Worm (Caenorhabditis elegans): Measurements from ENCODE around the gene best-12.
"Not testable (repeated sequence)": the region's sequence is repeated elsewhere in the genome, so short reads cannot be mapped to it uniquely, and the experiment has no call there.

The best-12 gene

DNA sequence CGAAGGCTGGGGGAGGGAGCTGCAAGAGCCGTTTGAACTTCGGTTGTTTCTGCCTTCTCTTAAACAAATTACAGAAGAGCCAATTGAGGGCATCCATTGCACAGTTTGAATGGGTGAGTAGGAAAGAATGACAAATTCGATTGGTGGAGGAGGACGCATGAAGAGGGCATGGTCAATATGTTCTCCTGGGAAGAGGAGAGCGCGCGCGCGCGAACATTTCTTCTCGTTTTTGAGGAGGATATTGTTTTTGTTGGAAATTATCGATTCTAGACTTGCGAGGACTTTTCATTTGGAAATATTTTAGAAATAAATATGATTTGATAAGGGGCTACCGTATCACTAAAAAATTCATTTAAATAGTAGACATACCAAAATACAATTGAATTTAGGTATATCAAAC lies 17.7 kb upstream of the best-12 start, which contains the start of gene T10C6.7:
Gene T10C6.7 (minus strand): TSS at position 143 of the 400 bp plus-strand sequence.
- no peak for TF ChIP-seq dao-5 (tag; optimal IDR thresholded peaks at IDR 0.05)
- no peak for TF ChIP-seq him-1 (tag; optimal IDR thresholded peaks at IDR 0.05)
- no peak for TF ChIP-seq W03F9.2 (tag; optimal IDR thresholded peaks at IDR 0.05)

DNA sequence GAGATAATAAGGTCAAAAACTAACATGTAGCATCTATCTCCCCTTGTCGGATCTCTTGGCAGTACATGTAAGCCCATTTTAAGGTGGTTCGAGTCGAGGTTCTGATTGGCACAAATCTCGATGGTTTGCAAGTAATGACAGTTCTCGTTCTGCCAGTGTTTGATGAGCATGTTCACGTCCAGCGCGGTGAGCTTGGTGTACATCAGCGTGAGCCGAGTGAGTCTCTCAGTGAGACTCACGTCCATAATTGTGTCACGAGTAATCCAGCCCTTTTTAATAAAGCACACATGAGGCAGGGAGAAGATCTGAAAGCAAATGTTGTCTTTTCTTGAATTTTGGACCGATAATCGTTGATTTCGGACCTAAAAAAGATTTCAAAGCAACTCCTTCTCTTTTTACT lies 16.5 kb upstream of the best-12 start, which contains the start of gene T10C6.16:
Gene T10C6.16 (minus strand): TSS at position 245 of the 400 bp plus-strand sequence.
- TF ChIP-seq dao-5 (tag; optimal IDR thresholded peaks at IDR 0.05) (no peak), him-1 (tag; optimal IDR thresholded peaks at IDR 0.05) (no peak), W03F9.2 (tag; optimal IDR thresholded peaks at IDR 0.05) (no peak)

DNA sequence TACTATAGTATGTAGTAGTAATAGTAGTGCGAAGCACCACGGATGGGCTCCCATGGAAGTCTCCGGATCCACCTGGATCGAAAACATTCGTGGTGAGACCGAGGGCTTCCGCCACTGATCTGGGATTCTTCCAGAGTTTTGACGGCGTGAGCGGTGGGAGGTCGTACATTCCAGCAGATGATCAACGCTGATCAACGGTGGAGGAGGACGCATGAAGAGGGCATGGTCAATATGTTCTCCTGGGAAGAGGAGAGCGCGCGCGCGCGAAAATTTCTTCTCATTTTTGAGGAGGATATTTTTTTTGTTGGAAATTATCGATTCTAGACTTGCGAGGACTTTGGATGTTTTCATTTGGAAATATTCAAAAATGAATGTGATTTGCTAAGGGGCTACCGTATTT lies 15.8 kb upstream of the best-12 start:
- TF ChIP-seq W03F9.2 (tag; optimal IDR thresholded peaks at IDR 0.05) (no peak), dao-5 (tag; optimal IDR thresholded peaks at IDR 0.05) (no peak), him-1 (tag; optimal IDR thresholded peaks at IDR 0.05) (no peak)

DNA sequence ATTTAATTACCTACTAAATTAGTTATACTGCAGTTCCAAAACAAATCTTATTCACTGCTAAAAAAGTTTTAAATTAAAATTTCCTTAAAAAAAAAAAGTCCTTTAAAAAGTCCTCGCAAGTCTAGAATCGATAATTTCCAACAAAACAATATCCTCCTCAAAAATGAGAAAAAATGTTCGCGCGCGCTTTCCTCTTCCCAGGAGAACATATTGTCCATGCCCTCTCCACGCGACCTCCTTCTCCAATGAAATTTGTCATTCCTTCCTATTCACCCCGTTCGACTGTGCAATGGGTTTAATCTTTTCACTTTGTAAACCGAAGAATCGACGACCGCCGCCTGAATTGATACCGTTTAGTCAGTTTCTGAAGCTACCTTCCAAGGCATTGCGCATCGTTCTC lies 13.1 kb upstream of the best-12 start, which contains the start of gene T10C6.10:
Gene T10C6.10 (plus strand): TSS at position 248 of the 400 bp plus-strand sequence.
- TF ChIP-seq dao-5 (tag; optimal IDR thresholded peaks at IDR 0.05) (no peak), him-1 (tag; optimal IDR thresholded peaks at IDR 0.05) (no peak), W03F9.2 (tag; optimal IDR thresholded peaks at IDR 0.05) (no peak)

DNA sequence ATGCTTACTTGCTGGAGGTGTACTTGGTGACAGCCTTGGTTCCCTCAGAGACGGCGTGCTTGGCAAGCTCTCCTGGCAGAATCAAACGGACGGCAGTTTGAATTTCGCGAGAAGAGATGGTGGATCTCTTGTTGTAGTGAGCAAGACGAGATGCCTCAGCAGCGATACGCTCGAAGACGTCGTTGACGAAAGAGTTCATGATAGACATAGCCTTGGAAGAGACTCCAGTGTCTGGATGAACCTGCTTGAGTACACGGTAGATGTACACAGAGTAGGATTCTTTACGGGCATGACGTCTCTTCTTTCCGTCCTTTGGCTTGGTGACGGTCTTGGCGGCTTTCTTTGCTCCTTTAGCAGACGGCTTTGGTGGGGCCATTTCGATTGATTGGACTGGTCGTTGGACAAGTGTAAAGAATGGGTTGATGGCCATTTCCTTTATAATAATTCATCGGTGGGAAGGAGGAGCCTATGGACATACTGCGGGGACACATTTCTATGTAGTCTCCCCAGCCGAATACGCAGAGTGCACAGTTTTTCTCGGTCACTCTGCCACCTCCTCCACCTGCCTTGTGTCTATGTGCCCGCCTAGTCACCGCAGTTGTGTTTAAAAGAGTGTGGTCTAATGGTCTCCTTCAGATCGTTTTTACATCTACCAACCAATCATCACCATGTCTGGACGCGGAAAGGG lies 9.0 kb upstream of the best-12 start, which contains the start of the genes his-4 and his-3:
Gene his-4 (minus strand): TSS at position 376 of the 688 bp plus-strand sequence.
Gene his-3 (plus strand): TSS at position 669 of the 688 bp plus-strand sequence.
- TF ChIP-seq dao-5, him-1, W03F9.2 (tag; optimal IDR thresholded peaks at IDR 0.05): not testable (repeated sequence)

DNA sequence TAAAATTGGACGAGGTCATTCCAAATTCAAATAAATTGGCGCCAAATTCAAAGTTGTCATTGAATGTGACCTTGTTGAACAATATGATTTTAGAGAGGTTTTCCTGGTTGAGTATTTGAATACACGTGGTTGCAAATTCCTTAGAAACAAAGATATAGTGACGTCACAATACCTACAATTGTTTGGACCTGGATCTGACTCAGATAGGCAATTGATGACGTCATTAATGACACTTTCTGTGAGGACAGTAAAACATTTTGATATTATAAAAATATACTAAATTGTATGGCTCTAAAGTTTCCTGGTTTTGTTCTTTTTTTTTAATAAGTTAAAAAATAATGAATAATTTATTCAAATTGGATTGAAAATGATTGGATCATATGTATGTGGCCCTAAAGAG lies 7.9 kb upstream of the best-12 start:
- no peak for TF ChIP-seq W03F9.2 (tag; optimal IDR thresholded peaks at IDR 0.05)
- no peak for TF ChIP-seq him-1 (tag; optimal IDR thresholded peaks at IDR 0.05)
- TF ChIP-seq dao-5 (tag; optimal IDR thresholded peaks at IDR 0.05) = no peak

DNA sequence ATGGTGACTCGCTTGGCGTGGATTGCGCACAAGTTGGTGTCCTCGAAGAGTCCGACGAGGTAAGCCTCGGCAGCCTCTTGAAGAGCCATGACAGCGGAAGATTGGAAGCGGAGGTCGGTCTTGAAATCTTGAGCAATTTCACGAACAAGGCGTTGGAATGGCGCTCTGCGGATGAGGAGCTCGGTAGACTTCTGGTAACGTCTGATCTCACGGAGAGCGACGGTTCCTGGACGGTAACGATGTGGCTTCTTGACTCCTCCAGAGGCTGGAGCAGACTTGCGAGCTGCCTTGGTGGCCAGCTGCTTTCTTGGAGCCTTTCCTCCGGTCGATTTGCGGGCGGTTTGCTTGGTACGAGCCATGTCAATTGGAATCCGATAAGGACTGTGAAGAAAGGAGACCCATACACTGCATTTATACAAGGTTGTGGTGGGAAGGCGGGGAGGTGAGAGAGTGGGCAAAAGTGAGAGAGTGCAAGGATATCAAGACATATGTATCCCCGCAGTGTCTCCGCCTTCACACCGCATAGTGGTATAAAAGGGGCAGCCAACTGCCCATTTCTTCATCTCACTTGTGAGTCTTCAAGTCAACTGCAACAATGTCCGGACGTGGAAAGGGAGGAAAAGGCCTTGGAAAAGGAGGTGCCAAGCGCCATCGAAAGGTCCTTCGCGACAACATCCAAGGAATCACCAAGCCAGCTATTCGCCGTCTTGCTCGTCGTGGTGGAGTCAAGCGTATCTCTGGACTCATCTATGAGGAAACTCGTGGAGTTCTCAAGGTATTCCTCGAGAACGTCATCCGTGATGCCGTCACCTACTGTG lies 7.1 kb upstream of the best-12 start, which contains the start of the genes his-2 and his-1:
Gene his-2 (minus strand): TSS at position 359 of the 818 bp plus-strand sequence.
Gene his-1 (plus strand): TSS at position 596 of the 818 bp plus-strand sequence.
- TF ChIP-seq dao-5, W03F9.2, him-1 (tag; optimal IDR thresholded peaks at IDR 0.05): not testable (repeated sequence)

DNA sequence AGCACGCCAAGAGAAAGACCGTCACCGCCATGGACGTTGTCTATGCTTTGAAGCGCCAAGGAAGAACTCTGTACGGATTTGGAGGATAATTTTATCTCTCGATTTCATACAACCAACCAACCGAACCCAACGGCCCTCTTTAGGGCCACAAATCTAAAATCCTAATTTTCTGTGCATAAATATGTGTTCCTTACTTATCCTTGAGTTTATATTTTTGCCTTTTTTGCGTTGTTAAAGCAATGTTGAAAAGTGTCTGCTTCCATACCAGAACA lies 6.6 kb upstream of the best-12 start:
- TF ChIP-seq W03F9.2 (tag; optimal IDR thresholded peaks at IDR 0.05) (no peak), him-1 (tag; optimal IDR thresholded peaks at IDR 0.05) (no peak), dao-5 (tag; optimal IDR thresholded peaks at IDR 0.05) (no peak)

DNA sequence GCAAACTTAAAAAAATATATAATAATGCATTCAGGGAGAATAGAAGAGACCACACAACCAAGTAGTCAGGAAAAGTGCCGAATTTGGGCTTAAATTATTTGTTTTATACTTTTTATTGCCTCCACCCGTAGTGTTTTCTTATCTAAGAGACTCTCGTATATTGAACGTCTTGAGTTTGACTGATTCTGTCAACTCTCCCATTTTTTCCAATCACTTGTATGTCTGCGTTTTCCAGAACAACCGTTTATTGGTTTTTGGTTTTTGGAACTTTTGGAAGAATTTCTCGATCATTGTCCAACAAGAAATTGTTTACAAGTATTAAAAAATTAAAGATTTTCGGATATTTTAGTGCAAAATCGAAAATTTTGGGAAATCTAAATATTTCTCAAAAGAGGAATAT lies 5.6 kb upstream of the best-12 start:
- no peak for TF ChIP-seq him-1 (tag; optimal IDR thresholded peaks at IDR 0.05)
- TF ChIP-seq W03F9.2 (tag; optimal IDR thresholded peaks at IDR 0.05) = no peak
- TF ChIP-seq dao-5 (tag; optimal IDR thresholded peaks at IDR 0.05) = no peak

DNA sequence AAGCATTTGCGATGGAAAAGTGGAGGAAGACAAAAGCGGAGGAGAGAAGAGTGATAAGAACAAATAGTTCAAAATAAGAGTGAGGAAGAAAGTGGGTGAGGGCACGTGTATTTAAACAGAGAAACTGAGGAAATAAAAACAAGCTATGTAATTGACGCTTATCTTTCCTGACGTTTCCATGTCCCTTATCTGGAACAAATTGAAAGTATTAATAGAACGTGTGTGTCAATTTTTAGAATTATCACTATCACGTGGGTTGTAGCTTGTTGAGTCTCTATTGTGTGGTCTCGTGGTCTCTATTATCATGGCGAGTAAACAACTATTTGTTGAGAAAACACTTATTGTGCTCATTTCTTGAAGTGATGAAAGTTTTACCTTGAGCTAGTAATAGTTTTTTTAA lies 3.4 kb upstream of the best-12 start, which contains the start of gene T10C6.15:
Gene T10C6.15 (minus strand): TSS at position 104 of the 400 bp plus-strand sequence.
- TF ChIP-seq W03F9.2 (tag; optimal IDR thresholded peaks at IDR 0.05) (no peak), dao-5 (tag; optimal IDR thresholded peaks at IDR 0.05) (no peak), him-1 (tag; optimal IDR thresholded peaks at IDR 0.05) (no peak)

DNA sequence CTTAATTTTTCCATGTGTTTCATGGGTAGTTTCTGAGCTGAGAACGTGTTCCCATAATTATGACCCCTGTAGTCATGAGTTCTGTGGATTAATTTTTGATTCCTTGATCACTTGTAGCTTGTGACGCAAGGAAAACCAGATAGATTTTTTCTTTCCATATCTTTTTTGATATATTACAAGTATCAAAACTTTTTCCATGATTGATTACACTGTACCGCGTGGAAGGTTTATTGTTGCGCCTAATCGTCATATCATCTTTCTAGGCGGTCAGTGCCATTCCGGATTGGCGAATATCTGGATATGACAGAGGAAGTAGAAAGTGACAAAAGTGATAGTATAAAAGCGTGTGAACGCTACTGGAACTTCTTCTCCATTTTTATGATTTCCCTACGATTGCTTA lies 2.7 kb upstream of the best-12 start, which contains the start of gene ZK285.2:
Gene ZK285.2 (plus strand): TSS at position 301 of the 400 bp plus-strand sequence.
- TF ChIP-seq dao-5 (tag; optimal IDR thresholded peaks at IDR 0.05) (no peak), him-1 (tag; optimal IDR thresholded peaks at IDR 0.05) (no peak), W03F9.2 (tag; optimal IDR thresholded peaks at IDR 0.05) (no peak)

DNA sequence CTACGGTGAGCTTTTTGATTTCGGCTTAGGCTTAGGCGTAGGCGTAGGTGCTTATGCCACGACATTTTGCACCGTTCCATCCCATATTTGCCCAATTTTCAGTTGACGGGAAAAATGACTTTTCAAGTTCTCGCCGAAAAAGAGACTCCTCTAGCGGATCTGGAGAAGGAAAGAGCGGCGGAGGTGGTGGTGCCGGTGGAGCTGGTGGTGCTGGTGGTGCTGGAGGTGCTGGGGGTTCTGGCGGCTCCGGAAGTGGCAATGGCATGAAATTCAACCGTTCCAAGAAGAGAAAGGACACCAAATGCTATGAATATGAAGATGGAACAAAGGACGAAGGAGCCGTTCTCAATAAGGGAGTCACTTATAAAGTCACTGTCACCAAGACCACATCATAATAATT lies 2.2 kb upstream of the best-12 start:
- TF ChIP-seq W03F9.2 (tag; optimal IDR thresholded peaks at IDR 0.05) (no peak), him-1 (tag; optimal IDR thresholded peaks at IDR 0.05) (no peak), dao-5 (tag; optimal IDR thresholded peaks at IDR 0.05) (no peak)

DNA sequence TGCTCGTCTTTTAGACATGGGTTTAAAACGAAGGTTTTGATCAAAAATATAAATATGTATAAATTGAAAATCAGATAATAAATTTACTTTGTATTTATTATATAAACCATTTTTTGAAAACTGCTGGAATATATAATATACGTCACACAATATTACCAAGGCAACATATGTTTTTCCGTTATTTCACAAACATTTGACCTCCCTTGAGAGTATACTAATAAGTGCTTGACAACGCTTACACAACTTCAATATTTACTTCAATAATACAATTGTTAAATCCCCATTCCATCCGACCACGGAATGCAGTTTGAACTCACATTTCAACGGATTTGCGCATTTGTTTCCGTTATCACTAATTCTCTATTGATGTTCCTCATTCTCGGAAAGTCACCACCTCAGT lies 1.8 kb upstream of the best-12 start, which contains the start of gene str-198:
Gene str-198 (plus strand): TSS at position 301 of the 400 bp plus-strand sequence.
- TF ChIP-seq him-1 (tag; optimal IDR thresholded peaks at IDR 0.05) (no peak), W03F9.2 (tag; optimal IDR thresholded peaks at IDR 0.05) (no peak), dao-5 (tag; optimal IDR thresholded peaks at IDR 0.05) (no peak)
